Fruit fly (Drosophila melanogaster) ovary, adult (tissue): ENCODE results near the gene sti.

Experiments
- CG17801 ChIP-seq: fragments of 200-800 bp; optimal IDR thresholded peaks from 2 replicates; lab custom pipeline; 2019; ENCODE audit warnings: missing biosample characterization, mild to moderate bottlenecking, missing genetic modification characterization, moderate library complexity; ENCODE audit not compliant: partially characterized antibody

Gene sti

DNA sequence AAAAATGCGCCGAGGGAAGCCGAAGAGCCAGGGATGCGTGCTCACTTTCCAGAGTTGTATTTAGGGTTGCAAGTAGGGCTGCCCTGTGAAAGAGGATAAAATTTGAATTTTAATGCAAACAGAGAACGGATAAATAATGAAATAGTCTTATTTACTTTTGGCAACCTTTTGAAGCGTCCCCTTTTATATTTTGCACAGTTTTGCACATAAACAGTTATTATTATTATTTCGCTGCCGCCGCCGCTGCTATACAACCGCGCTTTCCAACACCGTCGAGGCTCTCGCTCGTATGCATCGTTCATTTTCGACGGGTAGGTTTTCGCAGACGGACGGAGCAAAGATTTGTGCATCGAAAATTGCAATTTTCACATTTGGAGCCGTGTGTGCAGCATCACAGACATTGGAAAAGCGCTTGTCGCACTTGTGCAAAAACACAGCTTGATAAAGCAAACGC is at the start of gene sti, which contains the start of gene tral:
TSS of gene sti (minus strand) at position 54 of the 454 bp plus-strand sequence.
TSS of gene tral (plus strand) at position 298 of the 454 bp plus-strand sequence.
- peak; percentile 82 for TF ChIP-seq CG17801 (GFP tag; lab: Kevin White, UChicago)

DNA sequence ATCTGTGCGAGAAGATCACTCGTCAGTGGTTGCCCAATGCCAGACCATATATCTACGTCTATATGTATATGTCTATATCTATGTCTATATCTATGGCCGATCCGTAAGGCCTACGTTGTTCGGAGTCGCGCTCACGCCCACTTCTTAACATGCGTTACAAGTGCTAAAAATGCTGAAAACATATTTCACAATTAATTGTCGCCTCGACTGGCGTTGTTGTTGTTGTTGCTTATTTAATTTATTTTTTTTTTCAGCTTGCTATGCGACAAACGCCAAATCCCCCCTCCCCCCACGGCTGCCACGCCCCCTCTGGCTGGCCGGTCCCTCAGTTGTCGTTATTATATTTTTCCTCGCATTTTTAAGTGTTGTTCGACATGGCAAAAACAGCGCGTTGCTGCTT is 49.7 kb upstream of the sti start:
- no peak for TF ChIP-seq CG17801 (GFP tag; lab: Kevin White, UChicago)

DNA sequence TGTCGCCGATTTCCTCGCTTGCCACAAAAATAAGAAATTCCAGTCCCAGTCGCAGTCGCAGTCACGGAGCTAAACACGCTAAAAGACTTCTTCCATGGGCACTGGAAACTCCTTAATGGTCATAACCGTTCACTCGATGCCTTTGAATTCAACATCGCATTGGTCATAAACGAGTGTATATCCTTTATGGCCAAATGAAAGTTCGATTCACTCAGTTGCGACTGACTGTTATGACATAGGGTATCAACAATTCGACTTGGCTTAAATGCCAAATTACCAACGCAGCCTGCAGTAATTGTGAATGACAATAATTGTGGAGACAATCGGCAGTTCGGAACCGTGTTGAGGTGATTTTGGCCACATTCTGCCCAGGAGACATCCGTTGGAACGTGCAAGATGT is 44.7 kb upstream of the sti start:
- no peak for TF ChIP-seq CG17801 (GFP tag; lab: Kevin White, UChicago)

DNA sequence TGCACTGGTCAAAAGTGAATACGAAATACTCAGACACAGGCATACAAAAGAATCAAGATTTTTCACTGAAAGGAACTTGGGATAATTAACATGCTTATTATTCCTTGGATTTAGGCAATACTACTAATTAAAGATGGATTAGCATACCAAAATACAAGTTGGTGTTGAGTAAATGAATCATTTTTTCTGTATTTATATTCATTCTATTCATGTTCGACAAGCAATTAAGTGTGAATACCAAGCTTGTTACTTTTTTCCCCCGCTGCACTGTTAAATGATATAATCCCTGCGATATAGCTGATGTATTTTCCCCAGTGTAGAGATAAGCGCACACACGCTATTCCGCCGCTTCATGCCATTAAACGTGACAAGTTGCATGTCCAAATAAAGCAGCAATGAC is 43.1 kb upstream of the sti start:
- TF ChIP-seq CG17801 (GFP tag; lab: Kevin White, UChicago): no peak

DNA sequence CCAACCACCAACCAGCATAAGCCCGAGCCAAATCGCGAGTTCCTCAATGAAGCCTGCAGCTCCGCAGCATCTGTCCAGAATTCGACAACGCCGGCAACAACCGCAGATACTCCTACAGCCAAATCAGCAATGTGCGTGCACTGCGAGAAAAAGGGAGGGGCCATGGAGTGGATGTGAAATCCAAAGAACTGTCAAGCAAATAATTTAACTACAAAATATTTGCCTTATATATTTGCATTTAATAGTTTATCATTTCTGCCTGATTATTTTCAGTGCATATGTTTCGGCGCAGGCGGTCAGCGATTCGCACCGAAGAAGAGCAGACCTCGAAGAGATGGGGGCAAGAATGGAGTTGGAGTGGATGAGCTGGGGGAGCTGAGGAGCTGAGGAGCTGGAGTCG is 37.1 kb upstream of the sti start:
- TF ChIP-seq CG17801 (GFP tag; lab: Kevin White, UChicago): no peak

DNA sequence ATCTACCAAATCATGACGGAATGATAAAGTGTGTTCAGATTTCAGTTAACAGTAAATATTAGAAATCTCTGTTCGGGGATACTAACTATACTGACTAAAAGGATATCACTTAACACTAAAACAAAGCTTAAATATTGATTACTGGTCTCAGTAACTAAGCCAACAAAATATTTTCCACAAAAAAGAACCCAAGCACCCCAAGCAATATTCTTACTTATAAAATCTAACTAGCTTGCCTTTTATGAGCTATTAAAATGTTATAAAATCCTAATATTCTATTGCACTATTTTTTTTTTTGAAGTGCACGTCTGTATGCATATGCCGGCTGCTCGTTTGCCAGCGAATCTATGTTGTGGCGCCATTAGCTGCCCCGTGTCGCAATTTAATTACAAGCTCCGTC is 34.9 kb upstream of the sti start:
- no peak for TF ChIP-seq CG17801 (GFP tag; lab: Kevin White, UChicago)

DNA sequence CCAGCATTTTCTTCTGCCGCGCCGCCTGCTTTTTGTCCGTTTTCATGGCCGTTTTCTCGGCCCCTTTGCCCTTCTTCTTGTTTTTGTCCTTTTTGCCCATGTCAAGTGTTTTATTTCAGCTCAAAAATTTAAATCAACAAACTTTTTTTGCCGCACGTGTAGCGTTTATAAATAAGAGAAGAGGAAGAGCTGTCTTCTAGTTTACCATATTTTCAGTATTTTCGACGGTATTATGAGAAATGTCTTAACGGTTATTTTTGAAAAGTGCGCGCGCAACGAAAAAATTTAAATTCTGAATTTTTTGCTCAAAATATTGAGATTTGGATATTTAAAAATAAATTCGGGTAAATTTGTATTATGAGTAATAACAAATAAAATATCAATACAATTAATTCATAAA is 22.5 kb upstream of the sti start, which contains the start of gene CG4069:
TSS of gene CG4069 (minus strand) at position 193 of the 400 bp plus-strand sequence.
- TF ChIP-seq CG17801 (GFP tag; lab: Kevin White, UChicago): no peak

DNA sequence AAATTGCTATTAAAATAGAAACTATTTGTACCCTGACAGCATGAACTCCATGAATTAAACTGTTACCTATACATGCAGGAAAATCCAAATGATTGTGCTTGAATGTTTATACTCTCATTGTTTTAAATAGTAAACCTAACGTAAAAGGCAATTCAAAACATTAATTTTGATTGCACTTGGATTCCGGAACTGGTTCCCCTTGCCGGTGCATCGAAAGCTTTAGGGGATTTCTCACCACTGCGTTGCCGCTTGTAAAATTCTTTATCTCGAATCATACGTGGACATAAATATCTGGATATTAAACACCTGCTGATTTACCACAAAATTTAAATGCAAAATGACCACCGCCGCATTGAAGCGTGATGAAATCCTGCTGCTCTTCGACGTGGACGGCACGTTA is 19.7 kb upstream of the sti start, which contains the start of gene Pmm2:
TSS of gene Pmm2 (plus strand) at position 273 of the 400 bp plus-strand sequence.
- peak; percentile 9 for TF ChIP-seq CG17801 (GFP tag; lab: Kevin White, UChicago)

DNA sequence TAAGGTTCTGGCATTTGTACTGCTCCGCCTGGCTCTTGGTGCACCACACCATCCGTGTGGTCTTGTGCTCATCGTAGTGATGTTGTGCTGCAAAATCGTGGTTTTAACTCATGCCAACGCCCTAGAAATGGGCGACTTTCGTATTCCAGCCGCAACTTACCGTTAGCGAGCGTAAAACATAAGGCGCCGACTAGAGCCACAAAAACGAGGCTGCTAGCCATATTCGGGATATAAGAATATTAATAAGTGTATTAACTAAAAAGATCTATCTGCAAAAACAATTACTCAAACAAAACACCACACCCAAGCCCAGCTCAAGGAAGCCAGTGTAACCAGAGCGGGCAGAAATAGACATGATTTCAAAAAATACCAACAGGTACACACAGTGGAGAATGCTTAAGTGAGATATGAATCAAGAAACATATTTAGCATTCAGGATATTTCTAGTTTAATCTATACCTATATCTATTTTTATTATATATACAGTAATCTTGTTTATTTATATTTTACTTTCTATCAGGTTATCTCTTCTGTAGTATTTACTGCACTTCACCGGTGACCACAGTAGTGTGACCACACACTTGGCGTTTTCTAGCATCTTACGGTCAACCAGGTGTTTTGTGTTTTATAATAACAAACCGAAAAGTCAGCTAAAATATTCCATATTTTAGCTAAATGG is 18.9 kb upstream of the sti start, which contains the start of the genes Tsf2 and CG34242:
TSS of gene Tsf2 (minus strand) at position 333 of the 679 bp plus-strand sequence.
TSS of gene CG34242 (plus strand) at position 605 of the 679 bp plus-strand sequence.
- TF ChIP-seq CG17801 (GFP tag; lab: Kevin White, UChicago): peak; percentile 81

DNA sequence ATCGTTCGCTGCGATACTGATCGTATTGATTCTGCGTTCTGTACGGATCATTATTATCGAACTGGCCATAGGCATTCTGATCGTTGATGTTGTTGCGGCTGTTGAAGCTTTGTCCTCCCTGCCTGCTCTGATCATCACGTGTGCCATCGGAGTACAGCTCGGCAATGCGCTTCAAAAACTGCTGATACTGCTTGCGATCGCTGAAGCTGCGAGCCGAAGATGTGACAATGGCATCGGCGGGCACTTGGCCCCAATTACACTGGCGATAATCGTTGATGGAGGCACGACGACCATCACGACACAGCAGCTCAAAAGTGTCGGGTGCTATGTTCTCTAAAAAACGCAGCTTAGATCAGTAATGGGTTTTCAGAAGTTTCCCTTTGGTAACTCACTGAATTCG is 17.6 kb upstream of the sti start:
- no peak for TF ChIP-seq CG17801 (GFP tag; lab: Kevin White, UChicago)

DNA sequence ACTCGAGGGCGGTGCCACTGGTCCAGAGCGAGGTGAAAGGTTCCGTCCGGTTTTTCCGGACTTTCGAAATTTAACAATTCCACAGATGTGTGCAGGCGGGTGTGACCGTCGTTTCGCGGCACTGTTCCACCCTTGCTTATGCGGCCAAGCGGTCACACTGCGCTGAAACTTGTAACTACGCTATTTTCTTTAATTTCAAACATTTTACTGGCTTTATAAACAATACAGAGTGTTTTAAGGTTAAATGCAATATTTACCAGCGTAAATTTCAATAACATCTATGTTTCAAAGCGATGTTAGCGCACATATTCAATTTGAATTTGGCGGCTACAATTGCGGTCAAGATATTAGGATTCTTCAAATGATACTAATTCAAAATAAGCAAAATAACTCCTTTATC is 15.4 kb upstream of the sti start, which contains the start of gene nst:
TSS of gene nst (minus strand) at position 128 of the 400 bp plus-strand sequence.
- TF ChIP-seq CG17801 (GFP tag; lab: Kevin White, UChicago): no peak

DNA sequence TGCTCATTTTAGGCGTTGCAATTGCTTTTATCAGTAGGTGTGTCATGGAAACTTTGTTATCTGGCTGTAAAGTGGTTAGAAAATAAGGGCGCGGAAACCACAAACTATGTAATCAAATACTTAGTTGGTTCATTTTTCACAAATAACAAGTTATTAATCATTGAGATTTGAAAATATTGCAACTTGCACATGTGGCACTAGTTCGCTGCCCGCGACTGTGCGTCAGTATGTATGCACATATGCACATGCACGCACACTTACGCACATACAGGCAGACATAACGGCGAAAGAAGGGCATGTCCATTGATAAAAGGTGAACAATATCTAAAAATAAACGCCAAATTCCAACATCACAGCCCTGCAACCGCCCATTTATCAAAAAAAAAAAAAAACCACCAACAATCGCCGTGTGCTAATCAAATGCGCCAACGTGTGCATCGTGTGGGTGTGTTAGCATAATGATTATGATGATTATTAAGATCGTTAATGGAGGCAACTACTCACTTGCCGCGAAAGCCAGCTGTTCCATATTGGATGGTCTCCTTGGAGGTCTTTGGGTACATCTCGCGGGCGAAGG is 14.9 kb upstream of the sti start:
- no peak for TF ChIP-seq CG17801 (GFP tag; lab: Kevin White, UChicago)

DNA sequence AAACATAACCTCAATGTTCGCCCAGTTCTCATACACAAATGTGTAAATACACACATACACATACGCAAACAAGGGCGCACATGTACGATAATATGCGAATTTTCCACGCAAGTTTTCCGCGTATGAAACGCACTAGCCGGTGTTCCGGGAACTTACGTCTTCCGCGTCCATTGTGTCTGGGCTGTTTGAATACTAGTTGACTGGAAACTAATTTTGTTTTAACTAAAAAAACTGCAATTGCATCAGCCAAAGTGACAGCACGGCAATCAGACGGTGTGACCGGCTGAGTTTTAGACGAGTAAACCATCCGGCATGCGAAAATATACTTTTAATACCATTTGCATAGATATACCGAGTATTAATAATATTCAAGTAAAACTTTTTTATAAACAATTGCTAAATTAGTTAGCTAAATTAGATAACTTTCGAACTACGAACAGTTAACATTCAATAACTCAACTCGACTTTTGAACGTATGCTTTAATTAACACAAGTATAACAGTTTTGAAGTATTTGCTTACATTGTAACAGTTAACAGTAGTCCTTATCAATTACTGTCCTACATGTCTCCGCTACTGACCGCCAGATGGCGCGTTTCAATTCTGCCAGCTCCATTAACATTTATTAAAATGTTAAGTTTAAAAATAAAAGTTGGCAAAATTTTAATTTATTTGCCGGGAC is 12.0 kb upstream of the sti start, which contains the start of gene eIF2beta:
TSS of gene eIF2beta (minus strand) at position 299 of the 681 bp plus-strand sequence.
- peak; percentile 40 for TF ChIP-seq CG17801 (GFP tag; lab: Kevin White, UChicago)

DNA sequence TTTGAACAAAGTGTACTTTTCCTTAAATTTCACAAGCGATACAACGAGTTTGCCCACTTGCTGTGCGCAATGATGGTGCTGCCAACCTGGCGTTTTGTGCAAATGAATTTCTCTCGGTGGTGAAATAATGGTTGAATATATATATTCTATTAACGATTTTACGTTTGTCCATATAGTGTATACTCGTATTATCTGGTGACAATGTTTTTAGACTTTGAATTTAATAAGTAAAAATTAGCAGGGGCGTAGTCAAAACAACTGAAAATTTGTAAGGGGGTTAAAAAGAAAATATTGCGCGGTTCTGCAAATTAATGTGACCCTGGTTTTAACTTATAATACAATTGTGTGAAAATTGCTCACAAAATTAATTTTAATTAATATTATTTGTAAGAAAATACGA is 9.3 kb upstream of the sti start, which contains the start of the genes ver and Gcn5:
TSS of gene ver (plus strand) at position 47 of the 400 bp plus-strand sequence.
TSS of gene Gcn5 (minus strand) at position 74 of the 400 bp plus-strand sequence.
- peak; percentile 96 for TF ChIP-seq CG17801 (GFP tag; lab: Kevin White, UChicago)

DNA sequence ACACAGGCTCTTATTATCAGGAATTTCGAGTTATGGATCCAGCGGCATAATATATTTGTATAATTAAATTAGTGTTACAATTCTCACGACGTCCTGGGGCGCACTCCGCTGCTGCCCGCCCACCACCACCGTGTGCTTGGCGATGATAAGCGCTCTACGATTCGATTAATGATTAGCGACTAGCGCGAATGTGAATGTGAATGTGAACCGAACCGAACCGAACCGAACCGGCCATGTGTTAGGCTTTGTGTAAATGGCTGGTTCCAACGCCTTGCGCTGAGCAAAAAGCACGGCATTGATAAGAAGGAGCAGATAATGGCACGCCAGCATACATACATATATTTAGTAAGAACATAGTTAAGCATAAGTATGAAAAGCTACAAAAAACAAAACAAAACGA is 4.7 kb upstream of the sti start:
- no peak for TF ChIP-seq CG17801 (GFP tag; lab: Kevin White, UChicago)
